Worm (Caenorhabditis elegans) whole organism, early embryonic: ENCODE measurements around the gene E04F6.10.

Experiments
- B0310.2 ChIP-seq: sonication (generic microtip); optimal IDR thresholded peaks from 2 replicates; lab custom pipeline; 2016; ENCODE audit warnings: mild to moderate bottlenecking, missing genetic modification characterization, missing compliant biosample characterization
- F13C5.2 ChIP-seq: sonication (generic microtip); optimal IDR thresholded peaks from 2 replicates; lab custom pipeline; 2017; ENCODE audit warnings: mild to moderate bottlenecking, missing genetic modification characterization, inconsistent platforms, missing compliant biosample characterization
- aly-1 ChIP-seq: sonication (generic microtip); optimal IDR thresholded peaks from 2 replicates; lab custom pipeline; 2016; ENCODE audit warnings: missing genetic modification characterization, missing compliant biosample characterization
- ama-1 ChIP-seq: fragments of 150-350 bp; optimal IDR thresholded peaks from 2 replicates; lab custom pipeline; 2014
- ceh-13 ChIP-seq: fragments of 200-800 bp; sonication (Bioruptor generic); optimal IDR thresholded peaks from 2 replicates; lab custom pipeline; 2018; ENCODE audit warnings: mild to moderate bottlenecking, missing genetic modification characterization, missing compliant biosample characterization
- ceh-36 ChIP-seq: sonication (generic microtip); optimal IDR thresholded peaks from 2 replicates; lab custom pipeline; 2016; ENCODE audit warnings: missing genetic modification characterization, inconsistent platforms, missing compliant biosample characterization
- ets-7 ChIP-seq: sonication (generic microtip); optimal IDR thresholded peaks from 2 replicates; lab custom pipeline; 2016; ENCODE audit warnings: missing genotype, missing genetic modification characterization, missing compliant biosample characterization
- hmg-4 ChIP-seq: fragments of 200-800 bp; sonication (Bioruptor generic); optimal IDR thresholded peaks from 2 replicates; lab custom pipeline; 2018; ENCODE audit warnings: mild to moderate bottlenecking, missing genetic modification characterization, missing compliant biosample characterization
- hnd-1 ChIP-seq: sonication (generic microtip); optimal IDR thresholded peaks from 2 replicates; lab custom pipeline; 2016; ENCODE audit warnings: missing genetic modification characterization, missing compliant biosample characterization
- pes-1 ChIP-seq: fragments of 200-800 bp; sonication (Bioruptor generic); IDR thresholded peaks from 2 replicates; pipeline ENCODE4 v1.3.6; 2022; ENCODE audit warnings: missing genetic modification reagents, missing genetic modification characterization, missing compliant biosample characterization
- scrt-1 ChIP-seq: fragments of 200-800 bp; sonication (Bioruptor generic); IDR thresholded peaks from 2 replicates; pipeline ENCODE4 v1.3.6; 2022; ENCODE audit warnings: missing genetic modification characterization, missing compliant biosample characterization
- sea-1 ChIP-seq: fragments of 200-800 bp; sonication (Bioruptor generic); conservative IDR thresholded peaks from 2 replicates; pipeline ENCODE4 v1.3.6; 2022; ENCODE audit warnings: missing genetic modification characterization, missing compliant biosample characterization
- tra-4 ChIP-seq: sonication (generic microtip); optimal IDR thresholded peaks from 2 replicates; lab custom pipeline; 2017; ENCODE audit warnings: missing genetic modification characterization, missing compliant biosample characterization

DNA sequence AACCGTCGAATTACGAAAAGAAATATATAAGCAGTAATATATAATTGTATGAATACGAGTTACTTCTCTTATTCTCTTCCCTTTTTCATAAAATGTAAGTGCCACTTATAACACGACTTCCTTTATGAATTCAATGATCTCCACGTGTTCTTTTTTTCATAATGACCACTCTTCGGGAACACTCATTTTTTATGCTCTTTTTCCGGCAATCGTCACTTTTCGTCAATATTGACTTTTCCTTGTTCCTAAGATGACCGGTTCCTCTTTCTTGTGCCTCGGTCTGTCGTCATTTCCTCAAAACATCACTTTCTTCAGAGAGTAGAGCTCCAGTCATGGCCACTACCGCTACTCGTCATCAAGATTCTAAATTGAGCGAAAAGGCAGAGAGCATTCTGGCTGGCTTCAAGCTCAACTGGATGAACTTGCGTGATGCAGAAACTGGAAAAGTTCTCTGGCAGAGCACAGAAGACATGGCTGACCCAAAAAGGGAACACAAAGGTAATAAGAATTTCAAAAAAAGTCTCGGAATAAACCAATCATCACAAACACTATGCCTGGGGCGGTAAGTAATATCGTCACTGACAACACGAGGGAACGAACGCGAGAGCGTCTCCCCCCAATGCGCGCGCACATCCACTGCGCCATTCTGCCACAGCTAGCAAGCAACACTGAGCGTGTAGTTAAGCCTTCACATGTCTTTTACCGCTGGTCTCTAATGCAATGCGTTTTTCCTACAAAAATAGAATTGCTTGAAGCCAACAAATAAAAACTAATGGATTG lies 33.3 kb downstream of the E04F6.10 start, which contains the start of gene pdl-1:
- peak; percentile 96 for TF ChIP-seq aly-1 (tag; lab: Kevin White, UChicago)
- peak; percentile 94 for TF ChIP-seq ceh-36
- peak; percentile 97 for TF ChIP-seq pes-1
- TF ChIP-seq ceh-13 (GFP tag; lab: Kevin White, UChicago), result peak; percentile 95
- peak; percentile 97 for TF ChIP-seq scrt-1 (GFP tag; lab: Robert Waterston, UW)
- TF ChIP-seq ama-1 (lab: Kevin White, UChicago), result no peak
- peak; percentile 89 for TF ChIP-seq B0310.2 (tag; lab: Kevin White, UChicago)
- TF ChIP-seq ets-7 (tag; lab: Kevin White, UChicago), result peak; percentile 87
- TF ChIP-seq hmg-4, result peak; percentile 97
- peak; percentile 90 for TF ChIP-seq hnd-1 (tag; lab: Kevin White, UChicago)
- TF ChIP-seq sea-1, result peak; percentile 96
- TF ChIP-seq tra-4, result peak; percentile 84
- peak; percentile 96 for TF ChIP-seq F13C5.2 (tag; lab: Kevin White, UChicago)
